Worm (Caenorhabditis elegans) whole organism, L4 larva: ENCODE measurements around the gene rei-1.

ENCODE experiments used
- egl-43 ChIP-seq: fragments of 200-800 bp; sonication (Bioruptor generic); IDR thresholded peaks from 2 replicates; pipeline ENCODE4 v1.3.6; 2022; ENCODE audit warnings: missing genetic modification reagents, missing genetic modification characterization, missing compliant biosample characterization
- lin-13 ChIP-seq: fragments of 150-350 bp; optimal IDR thresholded peaks from 2 replicates; lab custom pipeline; 2014; ENCODE audit warnings: missing biosample characterization, missing genetic modification reagents, missing genetic modification characterization
- lin-15B ChIP-seq: fragments of 150-350 bp; sonication (generic microtip); optimal IDR thresholded peaks from 3 replicates; lab custom pipeline; 2014; ENCODE audit warnings: missing biosample characterization, missing genetic modification characterization
- skn-1 ChIP-seq: fragments of 150-350 bp; optimal IDR thresholded peaks from 2 replicates; lab custom pipeline; 2014; ENCODE audit warnings: missing biosample characterization, missing genetic modification characterization
- snpc-4 ChIP-seq: fragments of 150-350 bp; optimal IDR thresholded peaks from 2 replicates; lab custom pipeline; 2014; ENCODE audit warnings: missing biosample characterization, missing genetic modification characterization
- unc-62 ChIP-seq, 3 experiments: fragments of 150-350 bp in 1 of 3; sonication (generic microtip); optimal IDR thresholded peaks in 2 of 3; peaks in 1 of 3; 1 replicate in 1 of 3; 2 replicates in 2 of 3; lab custom pipeline; 2014 to 2017; ENCODE audit warnings: missing biosample characterization in 3 of 3, missing genetic modification characterization in 3 of 3, missing genetic modification reagents in 3 of 3, missing genotype in 1 of 3

DNA sequence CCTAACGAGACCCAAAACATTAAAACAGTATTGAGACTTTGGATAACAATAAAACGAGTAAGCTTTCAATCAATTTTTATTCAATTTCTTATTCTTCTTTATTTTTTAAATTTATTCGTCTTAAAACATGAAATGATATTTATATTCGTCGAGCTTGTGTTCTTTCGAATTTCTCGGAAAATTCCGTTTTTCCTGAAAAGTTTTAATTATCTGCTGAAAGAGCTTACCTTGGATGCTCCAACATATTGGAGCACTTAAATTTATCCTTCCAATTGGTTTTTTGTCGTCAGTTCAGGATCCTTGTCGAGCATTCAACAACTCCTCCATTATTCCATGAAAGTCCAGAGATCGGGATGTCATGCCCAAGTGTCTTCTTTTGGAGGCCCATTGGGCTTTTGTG is 14.6 kb downstream of the rei-1 start:
- no peak for TF ChIP-seq unc-62 (GFP tag; optimal IDR thresholded peaks at IDR 0.05 in 1 of 2; lab: Kevin White, UChicago)
- no peak for TF ChIP-seq unc-62 (tag; optimal IDR thresholded peaks at IDR 0.05; lab: Kevin White, UChicago)
- no peak for TF ChIP-seq egl-43
- no peak for TF ChIP-seq snpc-4 (tag; lab: Kevin White, UChicago)
- TF ChIP-seq lin-15B (tag; lab: Kevin White, UChicago) = no peak
- no peak for TF ChIP-seq lin-13
- no peak for TF ChIP-seq skn-1
